Worm (Caenorhabditis elegans) whole organism, L1 larva: Measurements from ENCODE around the gene sup-35.

Source experiments
- C16A3.4 ChIP-seq: fragments of 150-350 bp; optimal IDR thresholded peaks from 2 replicates; lab custom pipeline; 2014; ENCODE audit warnings: missing biosample characterization, missing genetic modification characterization
- Y116A8C.19 ChIP-seq: sonication (generic microtip); optimal IDR thresholded peaks from 2 replicates; lab custom pipeline; 2016; ENCODE audit warnings: missing compliant biosample characterization, missing genetic modification characterization, borderline replicate concordance
- alr-1 ChIP-seq: fragments of 200-800 bp; sonication (Bioruptor generic); optimal IDR thresholded peaks from 2 replicates; lab custom pipeline; 2018; ENCODE audit warnings: borderline replicate concordance, mild to moderate bottlenecking, missing genetic modification characterization, missing compliant biosample characterization
- ceh-8 ChIP-seq: fragments of 200-800 bp; sonication (Bioruptor generic); optimal IDR thresholded peaks from 2 replicates; lab custom pipeline; 2018; ENCODE audit warnings: mild to moderate bottlenecking, missing genetic modification characterization, moderate library complexity, missing compliant biosample characterization
- ceh-88 ChIP-seq: fragments of 200-800 bp; sonication (Bioruptor generic); IDR thresholded peaks from 2 replicates; pipeline ENCODE4 v1.3.6; 2022; ENCODE audit warnings: missing genetic modification characterization, missing compliant biosample characterization
- ceh-90 ChIP-seq: sonication (generic microtip); optimal IDR thresholded peaks from 2 replicates; lab custom pipeline; 2016; ENCODE audit warnings: missing genetic modification characterization, missing compliant biosample characterization
- ces-1 ChIP-seq: fragments of 150-350 bp; optimal IDR thresholded peaks from 2 replicates; lab custom pipeline; 2014; ENCODE audit warnings: missing biosample characterization, missing genetic modification reagents, missing genetic modification characterization
- dpl-1 ChIP-seq, 3 experiments: fragments of 150-350 bp in 2 of 3; sonication (generic microtip) in 1 of 3; optimal IDR thresholded peaks; 2 replicates each; lab custom pipeline; 2014 to 2017; ENCODE audit warnings: missing biosample characterization in 3 of 3, missing genetic modification characterization in 3 of 3, missing genetic modification reagents in 3 of 3
- dsc-1 ChIP-seq: sonication (generic microtip); optimal IDR thresholded peaks from 2 replicates; lab custom pipeline; 2016; ENCODE audit warnings: mild to moderate bottlenecking, missing genetic modification characterization, missing compliant biosample characterization
- efl-3 ChIP-seq: fragments of 200-800 bp; sonication (Bioruptor generic); optimal IDR thresholded peaks from 2 replicates; lab custom pipeline; 2018; ENCODE audit warnings: mild to moderate bottlenecking, missing genetic modification characterization, missing compliant biosample characterization
- egl-13 ChIP-seq: sonication (generic microtip); optimal IDR thresholded peaks from 2 replicates; lab custom pipeline; 2016; ENCODE audit warnings: missing genotype, missing genetic modification reagents, missing genetic modification characterization, missing compliant biosample characterization
- egl-27 ChIP-seq, 2 experiments: fragments of 150-350 bp in 1 of 2; sonication (generic microtip); optimal IDR thresholded peaks; 3 replicates each; lab custom pipeline; 2017 to 2018; ENCODE audit warnings: missing biosample characterization in 2 of 2, missing genetic modification characterization in 2 of 2, missing genetic modification reagents in 2 of 2
- elt-3 ChIP-seq, 6 experiments: fragments of 150-350 bp in 1 of 6; sonication (generic microtip); optimal IDR thresholded peaks; 2 replicates each; lab custom pipeline; 2017 to 2018; ENCODE audit warnings: missing biosample characterization in 6 of 6, missing genetic modification characterization in 6 of 6, inconsistent platforms in 1 of 6
- ets-5 ChIP-seq: fragments of 200-800 bp; sonication (Bioruptor generic); IDR thresholded peaks from 2 replicates; pipeline ENCODE4 v1.3.6; 2022; ENCODE audit warnings: missing genetic modification characterization, missing compliant biosample characterization
- fkh-10 ChIP-seq: sonication (generic microtip); optimal IDR thresholded peaks from 2 replicates; lab custom pipeline; 2017; ENCODE audit warnings: missing biosample characterization, missing genetic modification reagents, missing genetic modification characterization
- fkh-4 ChIP-seq: sonication (generic microtip); optimal IDR thresholded peaks from 2 replicates; lab custom pipeline; 2016; ENCODE audit warnings: missing compliant biosample characterization, missing genetic modification characterization, borderline replicate concordance
- fkh-8 ChIP-seq: sonication (generic microtip); optimal IDR thresholded peaks from 2 replicates; lab custom pipeline; 2016; ENCODE audit warnings: mild to moderate bottlenecking, missing genetic modification characterization, missing compliant biosample characterization
- fos-1 ChIP-seq: fragments of 150-350 bp; optimal IDR thresholded peaks from 2 replicates; lab custom pipeline; 2014; ENCODE audit warnings: missing biosample characterization, missing genetic modification characterization
- hlh-17 ChIP-seq: fragments of 200-800 bp; sonication (Bioruptor generic); optimal IDR thresholded peaks from 2 replicates; lab custom pipeline; 2018; ENCODE audit warnings: missing genetic modification characterization, mild to moderate bottlenecking, missing compliant biosample characterization, moderate library complexity, borderline replicate concordance
- hpl-2 ChIP-seq: fragments of 150-350 bp; optimal IDR thresholded peaks from 2 replicates; lab custom pipeline; 2014; ENCODE audit warnings: missing biosample characterization, missing genetic modification reagents, missing genetic modification characterization
- irx-1 ChIP-seq: sonication (generic microtip); optimal IDR thresholded peaks from 2 replicates; lab custom pipeline; 2016; ENCODE audit warnings: missing genetic modification characterization, missing compliant biosample characterization
- isw-1 ChIP-seq: fragments of 200-800 bp; sonication (Bioruptor generic); IDR thresholded peaks from 2 replicates; pipeline ENCODE4 v1.3.6; 2022; ENCODE audit warnings: missing genetic modification characterization, missing compliant biosample characterization
- lin-13 ChIP-seq: fragments of 150-350 bp; optimal IDR thresholded peaks from 2 replicates; lab custom pipeline; 2014; ENCODE audit warnings: missing biosample characterization, missing genetic modification reagents, missing genetic modification characterization
- lin-14 ChIP-seq: fragments of 200-800 bp; sonication (Bioruptor generic); optimal IDR thresholded peaks from 2 replicates; lab custom pipeline; 2018; ENCODE audit warnings: mild to moderate bottlenecking, missing genetic modification characterization, moderate library complexity, missing compliant biosample characterization
- lir-3 ChIP-seq: sonication (generic microtip); optimal IDR thresholded peaks from 2 replicates; lab custom pipeline; 2016; ENCODE audit warnings: mild to moderate bottlenecking, missing genetic modification characterization, moderate library complexity, missing compliant biosample characterization; ENCODE audit not compliant: poor library complexity
- mab-9 ChIP-seq: fragments of 200-800 bp; sonication (Bioruptor generic); IDR thresholded peaks from 2 replicates; pipeline ENCODE4 v1.3.6; 2022; ENCODE audit warnings: missing genetic modification reagents, missing genetic modification characterization, missing compliant biosample characterization
- mef-2 ChIP-seq: fragments of 150-350 bp; optimal IDR thresholded peaks from 2 replicates; lab custom pipeline; 2014; ENCODE audit warnings: missing biosample characterization, missing genetic modification characterization
- mep-1 ChIP-seq: fragments of 150-350 bp; optimal IDR thresholded peaks from 2 replicates; lab custom pipeline; 2014; ENCODE audit warnings: missing biosample characterization, missing genetic modification characterization
- nhr-11 ChIP-seq: fragments of 150-350 bp; optimal IDR thresholded peaks from 2 replicates; lab custom pipeline; 2014; ENCODE audit warnings: missing biosample characterization, missing genetic modification characterization
- nhr-19 ChIP-seq: fragments of 200-800 bp; sonication (Bioruptor generic); conservative IDR thresholded peaks from 2 replicates; pipeline ENCODE4 v1.3.6; 2022; ENCODE audit warnings: missing genetic modification characterization, missing compliant biosample characterization
- nhr-20 ChIP-seq: sonication (generic microtip); optimal IDR thresholded peaks from 2 replicates; lab custom pipeline; 2016; ENCODE audit warnings: mild to moderate bottlenecking, missing genetic modification characterization, missing compliant biosample characterization
- nhr-237 ChIP-seq: fragments of 150-350 bp; optimal IDR thresholded peaks from 2 replicates; lab custom pipeline; 2014; ENCODE audit warnings: missing biosample characterization, missing genetic modification characterization
- nhr-84 ChIP-seq: sonication (generic microtip); optimal IDR thresholded peaks from 2 replicates; lab custom pipeline; 2017; ENCODE audit warnings: missing biosample characterization, missing genetic modification characterization
- nhr-85 ChIP-seq: sonication (generic microtip); peaks from one replicate; lab custom pipeline; 2016; ENCODE audit warnings: missing genetic modification characterization, inconsistent platforms, missing compliant biosample characterization
- nhr-90 ChIP-seq: sonication (generic microtip); optimal IDR thresholded peaks from 2 replicates; lab custom pipeline; 2016; ENCODE audit warnings: mild to moderate bottlenecking, missing genetic modification characterization, missing compliant biosample characterization; ENCODE audit not compliant: poor library complexity
- pqm-1 ChIP-seq: sonication (generic microtip); optimal IDR thresholded peaks from 3 replicates; lab custom pipeline; 2017; ENCODE audit warnings: missing biosample characterization, missing genetic modification characterization
- rnt-1 ChIP-seq: sonication (generic microtip); optimal IDR thresholded peaks from 2 replicates; lab custom pipeline; 2016; ENCODE audit warnings: mild to moderate bottlenecking, missing genetic modification characterization, moderate library complexity, missing compliant biosample characterization
- snpc-4 ChIP-seq: fragments of 150-350 bp; optimal IDR thresholded peaks from 2 replicates; lab custom pipeline; 2014; ENCODE audit warnings: missing biosample characterization, missing genetic modification characterization
- sptf-1 ChIP-seq: fragments of 150-350 bp; optimal IDR thresholded peaks from 2 replicates; lab custom pipeline; 2014; ENCODE audit warnings: missing biosample characterization, missing genetic modification characterization
- swsn-7 ChIP-seq: sonication (generic microtip); optimal IDR thresholded peaks from 2 replicates; lab custom pipeline; 2016; ENCODE audit warnings: missing genetic modification characterization, missing compliant biosample characterization
- tbx-2 ChIP-seq: sonication (generic microtip); optimal IDR thresholded peaks from 2 replicates; lab custom pipeline; 2016; ENCODE audit warnings: missing genetic modification characterization, missing compliant biosample characterization
- tlp-1 ChIP-seq: fragments of 150-350 bp; optimal IDR thresholded peaks from 2 replicates; lab custom pipeline; 2014; ENCODE audit warnings: missing biosample characterization, missing genetic modification characterization
- unc-130 ChIP-seq: fragments of 150-350 bp; optimal IDR thresholded peaks from 2 replicates; lab custom pipeline; 2017; ENCODE audit warnings: missing biosample characterization, missing genetic modification characterization, inconsistent platforms
- unc-30 ChIP-seq: sonication (generic microtip); optimal IDR thresholded peaks from 2 replicates; lab custom pipeline; 2017; ENCODE audit warnings: missing biosample characterization, missing genetic modification characterization
- unc-62 ChIP-seq: fragments of 150-350 bp; optimal IDR thresholded peaks from 2 replicates; lab custom pipeline; 2014; ENCODE audit warnings: missing biosample characterization, missing genetic modification reagents, missing genetic modification characterization
- unc-86 ChIP-seq: sonication (generic microtip); optimal IDR thresholded peaks from 2 replicates; lab custom pipeline; 2016; ENCODE audit warnings: missing genetic modification characterization, missing compliant biosample characterization
- unc-98 ChIP-seq: fragments of 200-800 bp; sonication (Bioruptor generic); IDR thresholded peaks from 2 replicates; pipeline ENCODE4 v1.3.6; 2022; ENCODE audit warnings: missing genetic modification characterization, missing compliant biosample characterization
- vab-15 ChIP-seq: sonication (generic microtip); optimal IDR thresholded peaks from 2 replicates; lab custom pipeline; 2017; ENCODE audit warnings: missing genotype, mild to moderate bottlenecking, missing genetic modification characterization, missing compliant biosample characterization
- xbp-1 ChIP-seq: sonication (generic microtip); optimal IDR thresholded peaks from 2 replicates; lab custom pipeline; 2016; ENCODE audit warnings: missing genetic modification characterization, missing compliant biosample characterization
- zag-1 ChIP-seq: fragments of 150-350 bp; optimal IDR thresholded peaks from 2 replicates; lab custom pipeline; 2014; ENCODE audit warnings: missing biosample characterization, missing genetic modification characterization
- zip-4 ChIP-seq: fragments of 200-800 bp; sonication (Bioruptor generic); optimal IDR thresholded peaks from 2 replicates; lab custom pipeline; 2018; ENCODE audit warnings: mild to moderate bottlenecking, missing genetic modification characterization, moderate library complexity, missing compliant biosample characterization
- ztf-11 ChIP-seq, 2 experiments: sonication (generic microtip); optimal IDR thresholded peaks; 2 replicates each; lab custom pipeline; 2016 to 2017; ENCODE audit warnings: missing genetic modification characterization in 2 of 2, missing biosample characterization in 1 of 2, missing compliant biosample characterization in 1 of 2
- ztf-4 ChIP-seq: fragments of 150-350 bp; optimal IDR thresholded peaks from 2 replicates; lab custom pipeline; 2014; ENCODE audit warnings: missing biosample characterization, missing genetic modification characterization

The sup-35 gene

DNA sequence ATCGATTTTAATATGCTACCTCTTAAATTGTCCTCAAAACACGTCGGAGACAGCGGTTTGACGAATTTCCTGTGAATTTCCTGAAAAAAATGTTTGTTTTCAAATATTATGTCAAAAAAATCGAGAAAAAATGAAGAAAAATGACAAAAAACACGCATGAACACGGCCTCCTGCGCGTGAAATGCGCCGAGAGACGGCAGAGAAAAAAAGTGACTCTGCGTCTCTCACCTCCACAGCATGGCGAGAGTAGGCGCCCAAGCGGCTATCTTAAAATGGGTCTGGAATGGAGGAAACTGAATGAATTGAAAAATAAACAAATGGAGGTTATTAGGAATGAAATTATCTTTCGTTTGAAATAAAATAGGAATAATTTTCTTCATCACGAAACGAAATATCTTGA, 8.3 kb downstream of the sup-35 start:
- no peak for TF ChIP-seq fos-1 (tag; lab: Kevin White, UChicago)
- peak; percentile 46 for TF ChIP-seq zip-4 (GFP tag; lab: Kevin White, UChicago)
- TF ChIP-seq ets-5 (GFP tag; lab: Robert Waterston, UW): no peak
- TF ChIP-seq egl-13 (tag; lab: Kevin White, UChicago): peak; percentile 69
- TF ChIP-seq C16A3.4: peak; percentile 29
- no peak for TF ChIP-seq unc-130 (tag; lab: Kevin White, UChicago)
- TF ChIP-seq unc-86 (tag; lab: Kevin White, UChicago): peak; percentile 77
- no peak for TF ChIP-seq lin-14 (GFP tag; lab: Kevin White, UChicago)
- peak; percentile 70 for TF ChIP-seq nhr-85 (tag; lab: Kevin White, UChicago)
- TF ChIP-seq efl-3: peak; percentile 65
- TF ChIP-seq nhr-20: peak; percentile 69
- TF ChIP-seq alr-1 (tag; lab: Kevin White, UChicago): peak; percentile 43
- peak; percentile 57 for TF ChIP-seq fkh-4 (tag; lab: Kevin White, UChicago)
- TF ChIP-seq swsn-7 (tag; lab: Kevin White, UChicago): peak; percentile 77
- no peak for TF ChIP-seq nhr-237
- no peak for TF ChIP-seq mef-2 (tag; lab: Kevin White, UChicago)
- TF ChIP-seq zag-1 (tag; lab: Kevin White, UChicago): no peak
- TF ChIP-seq isw-1: peak; percentile 71
- no peak for TF ChIP-seq unc-62
- peak; percentile 78 for TF ChIP-seq nhr-90 (tag; lab: Kevin White, UChicago)
- TF ChIP-seq nhr-19 (GFP tag; lab: Robert Waterston, UW): peak; percentile 80; the same call in 1 of the 2 replicates
- TF ChIP-seq unc-98 (GFP tag; lab: Robert Waterston, UW): peak; percentile 79
- peak; percentile 68 for TF ChIP-seq mab-9
- TF ChIP-seq fkh-10 (GFP tag; lab: Kevin White, UChicago): peak; percentile 49
- peak; percentile 74 for TF ChIP-seq snpc-4 (tag; lab: Kevin White, UChicago)
- 0 out of 2 replicates have a peak, but pooled peaks have one; percentile 17 for TF ChIP-seq ceh-88 (GFP tag; lab: Robert Waterston, UW)
- TF ChIP-seq nhr-11 (tag; lab: Kevin White, UChicago): peak; percentile 38
- peak; percentile 72 for TF ChIP-seq fkh-8 (tag; lab: Kevin White, UChicago)
- no peak for TF ChIP-seq pqm-1
- no peak for TF ChIP-seq Y116A8C.19
- no peak for TF ChIP-seq sptf-1 (tag; lab: Kevin White, UChicago)
- TF ChIP-seq nhr-84 (tag; lab: Kevin White, UChicago): no peak
- TF ChIP-seq tlp-1 (tag; lab: Kevin White, UChicago): no peak
- TF ChIP-seq vab-15 (tag; lab: Kevin White, UChicago): peak; percentile 82
- peak; percentile 75 for TF ChIP-seq xbp-1
- peak; percentile 8 for TF ChIP-seq lin-13 (GFP tag; lab: Kevin White, UChicago)
- TF ChIP-seq elt-3 (tag; optimal IDR thresholded peaks at IDR 0.05; lab: Kevin White, UChicago): peak in 1 of 6 experiments; percentile 45
- no peak for TF ChIP-seq ztf-4
- TF ChIP-seq tbx-2 (tag; lab: Kevin White, UChicago): peak; percentile 84
- peak; percentile 74 for TF ChIP-seq ceh-90
- TF ChIP-seq mep-1: peak; percentile 72
- peak; percentile 82 for TF ChIP-seq dsc-1
- peak; percentile 73 for TF ChIP-seq lir-3 (tag; lab: Kevin White, UChicago)
- TF ChIP-seq ces-1 (GFP tag; lab: Kevin White, UChicago): no peak
- peak; percentile 62 for TF ChIP-seq ceh-8 (GFP tag; lab: Kevin White, UChicago)
- TF ChIP-seq irx-1 (tag; lab: Kevin White, UChicago): peak; percentile 78
- TF ChIP-seq egl-27 (tag; optimal IDR thresholded peaks at IDR 0.05; lab: Kevin White, UChicago): no peak
- peak; percentile 96 for TF ChIP-seq rnt-1
- TF ChIP-seq dpl-1 (GFP tag; optimal IDR thresholded peaks at IDR 0.05; lab: Kevin White, UChicago): peak; percentile 64 to 81 (median 75)
- no peak for TF ChIP-seq hlh-17 (GFP tag; lab: Kevin White, UChicago)
- TF ChIP-seq ztf-11 (tag; optimal IDR thresholded peaks at IDR 0.05; lab: Kevin White, UChicago): peak in 1 of 2 experiments; percentile 67
- no peak for TF ChIP-seq unc-30 (tag; lab: Kevin White, UChicago)
- TF ChIP-seq hpl-2 (GFP tag; lab: Kevin White, UChicago): no peak
